Fruit fly (Drosophila melanogaster) whole organism, embryonic: Measurements from ENCODE around the gene IRSp53.
A peak's percentile ranks its signal among the peaks of the same experiment; 100 is the strongest.

ENCODE experiments used
- B-H2 ChIP-seq: fragments of 200-800 bp; sonication (Bioruptor generic); optimal IDR thresholded peaks from 2 replicates; lab custom pipeline; 2018; ENCODE audit warnings: missing biosample characterization, mild to moderate bottlenecking, missing genetic modification characterization
- CG1024 ChIP-seq: fragments of 200-800 bp; sonication (Bioruptor generic); IDR thresholded peaks from 2 replicates; pipeline ENCODE4 v1.3.6; 2022; ENCODE audit warnings: missing biosample characterization, missing genetic modification characterization
- CG11695 ChIP-seq: fragments of 200-800 bp; sonication (Bioruptor generic); IDR thresholded peaks from 3 replicates; pipeline ENCODE4 v1.3.6; 2022; ENCODE audit warnings: missing biosample characterization, missing genetic modification characterization
- CG11723 ChIP-seq: fragments of 200-800 bp; sonication (Bioruptor generic); optimal IDR thresholded peaks from 2 replicates; lab custom pipeline; 2017; ENCODE audit warnings: missing biosample characterization, mild to moderate bottlenecking, missing genetic modification characterization
- CG14050 ChIP-seq: fragments of 200-800 bp; sonication (Bioruptor generic); IDR thresholded peaks from 3 replicates; pipeline ENCODE4 v1.3.6; 2022; ENCODE audit warnings: missing biosample characterization, missing genetic modification characterization
- CG15514 ChIP-seq: fragments of 200-800 bp; sonication (Bioruptor generic); optimal IDR thresholded peaks from 3 replicates; lab custom pipeline; 2017; ENCODE audit warnings: missing biosample characterization, missing genetic modification characterization, mild to moderate bottlenecking, moderate library complexity, missing genetic modification reagents
- CG16813 ChIP-seq: fragments of 200-800 bp; sonication (Bioruptor generic); IDR thresholded peaks from 3 replicates; pipeline ENCODE4 v1.3.6; 2022; ENCODE audit warnings: missing biosample characterization, missing genetic modification characterization; ENCODE audit not compliant: partially characterized antibody
- CG2116 ChIP-seq: fragments of 200-800 bp; sonication (Bioruptor generic); optimal IDR thresholded peaks from 3 replicates; lab custom pipeline; 2018; ENCODE audit warnings: missing biosample characterization, mild to moderate bottlenecking, missing genetic modification characterization
- CG2199 ChIP-seq: fragments of 200-800 bp; sonication (Bioruptor generic); IDR thresholded peaks from 3 replicates; pipeline ENCODE4 v1.3.6; 2022; ENCODE audit warnings: missing biosample characterization, missing genetic modification characterization
- CG42726 ChIP-seq: fragments of 200-800 bp; sonication (Bioruptor generic); IDR thresholded peaks from 2 replicates; pipeline ENCODE4 v1.3.6; 2022; ENCODE audit warnings: missing biosample characterization, missing genetic modification characterization; ENCODE audit not compliant: partially characterized antibody
- CG4617 ChIP-seq: fragments of 200-800 bp; sonication (Bioruptor generic); optimal IDR thresholded peaks from 3 replicates; lab custom pipeline; 2016; ENCODE audit warnings: missing biosample characterization, missing genetic modification characterization, borderline replicate concordance
- CG6689 ChIP-seq: fragments of 200-800 bp; sonication (Bioruptor generic); IDR thresholded peaks from 2 replicates; pipeline ENCODE4 v1.3.6; 2022; ENCODE audit warnings: missing biosample characterization, missing genetic modification characterization
- CG7987 ChIP-seq: fragments of 200-800 bp; sonication (Bioruptor generic); optimal IDR thresholded peaks from 2 replicates; lab custom pipeline; 2018; ENCODE audit warnings: missing biosample characterization, mild to moderate bottlenecking, missing genetic modification characterization, moderate library complexity
- CG8359 ChIP-seq: fragments of 200-800 bp; sonication (Bioruptor generic); optimal IDR thresholded peaks from 2 replicates; lab custom pipeline; 2017; ENCODE audit warnings: missing biosample characterization, mild to moderate bottlenecking, missing genetic modification characterization, borderline replicate concordance
- CG8944 ChIP-seq: fragments of 200-800 bp; sonication (Bioruptor generic); optimal IDR thresholded peaks from 3 replicates; lab custom pipeline; 2016; ENCODE audit warnings: missing biosample characterization, missing genetic modification characterization
- CG9215 ChIP-seq: fragments of 200-800 bp; sonication (Bioruptor generic); IDR thresholded peaks from 2 replicates; pipeline ENCODE4 v1.3.6; 2022; ENCODE audit warnings: missing biosample characterization, missing genetic modification characterization
- CG9876 ChIP-seq: fragments of 200-800 bp; sonication (Bioruptor generic); optimal IDR thresholded peaks from 2 replicates; lab custom pipeline; 2016; ENCODE audit warnings: missing biosample characterization, missing genetic modification characterization
- CTCF ChIP-seq: fragments of 200-800 bp; sonication (Bioruptor generic); optimal IDR thresholded peaks from 2 replicates; lab custom pipeline; 2017; ENCODE audit warnings: missing biosample characterization, mild to moderate bottlenecking, missing genetic modification characterization, moderate library complexity
- CkIIα-i1 ChIP-seq: fragments of 200-800 bp; sonication (Bioruptor generic); IDR thresholded peaks from 2 replicates; pipeline ENCODE4 v1.3.6; 2022; ENCODE audit warnings: missing biosample characterization, missing genetic modification characterization
- CoRest ChIP-seq: fragments of 200-800 bp; sonication (Bioruptor generic); optimal IDR thresholded peaks from 3 replicates; lab custom pipeline; 2018; ENCODE audit warnings: missing biosample characterization, mild to moderate bottlenecking, missing genetic modification characterization, moderate library complexity
- CrebB ChIP-seq: fragments of 200-800 bp; sonication (Bioruptor generic); optimal IDR thresholded peaks from 3 replicates; lab custom pipeline; 2018; ENCODE audit warnings: missing biosample characterization, mild to moderate bottlenecking, missing genetic modification characterization
- Dip3 ChIP-seq: fragments of 200-800 bp; sonication (Bioruptor generic); optimal IDR thresholded peaks from 3 replicates; lab custom pipeline; 2016; ENCODE audit warnings: missing biosample characterization, missing genetic modification characterization
- Doc3 ChIP-seq: fragments of 200-800 bp; sonication (Bioruptor generic); IDR thresholded peaks from 3 replicates; pipeline ENCODE4 v1.3.6; 2022; ENCODE audit warnings: missing biosample characterization, missing genetic modification characterization; ENCODE audit not compliant: partially characterized antibody
- Hand ChIP-seq: fragments of 200-800 bp; sonication (Bioruptor generic); optimal IDR thresholded peaks from 2 replicates; lab custom pipeline; 2017; ENCODE audit warnings: mild to moderate bottlenecking, missing biosample characterization, missing genetic modification reagents, missing genetic modification characterization
- Med ChIP-seq: fragments of 200-800 bp; sonication (Bioruptor generic); peaks from one replicate; lab custom pipeline; 2016; ENCODE audit warnings: missing biosample characterization, missing genetic modification characterization, mild to moderate bottlenecking, inconsistent platforms, moderate library complexity
- NC2α ChIP-seq: fragments of 200-800 bp; sonication (Bioruptor generic); optimal IDR thresholded peaks from 2 replicates; lab custom pipeline; 2016; ENCODE audit warnings: missing biosample characterization, missing genetic modification characterization
- Ptx1 ChIP-seq: fragments of 200-800 bp; sonication (Bioruptor generic); IDR thresholded peaks from 2 replicates; pipeline ENCODE4 v1.3.6; 2022; ENCODE audit warnings: missing biosample characterization, missing genetic modification characterization
- Spps ChIP-seq: fragments of 200-800 bp; sonication (Bioruptor generic); optimal IDR thresholded peaks from 2 replicates; lab custom pipeline; 2018; ENCODE audit warnings: missing biosample characterization, mild to moderate bottlenecking, missing genetic modification characterization
- TFAM ChIP-seq: fragments of 200-800 bp; sonication (Bioruptor generic); optimal IDR thresholded peaks from 2 replicates; lab custom pipeline; 2017; ENCODE audit warnings: missing biosample characterization, missing genetic modification characterization, inconsistent platforms
- Vsx1 ChIP-seq: fragments of 200-800 bp; sonication (Bioruptor generic); optimal IDR thresholded peaks from 2 replicates; lab custom pipeline; 2017; ENCODE audit warnings: missing biosample characterization, mild to moderate bottlenecking, missing genetic modification characterization, missing genetic modification reagents
- Xrp1 ChIP-seq: fragments of 200-800 bp; sonication (Bioruptor generic); IDR thresholded peaks from 2 replicates; pipeline ENCODE4 v1.3.6; 2022; ENCODE audit warnings: missing biosample characterization, missing genetic modification characterization
- ato ChIP-seq: fragments of 200-800 bp; sonication (Bioruptor generic); IDR thresholded peaks from 2 replicates; pipeline ENCODE4 v1.3.6; 2022; ENCODE audit warnings: missing biosample characterization, missing genetic modification characterization; ENCODE audit not compliant: partially characterized antibody
- az2 ChIP-seq: fragments of 200-800 bp; sonication (Bioruptor generic); optimal IDR thresholded peaks from 3 replicates; lab custom pipeline; 2016; ENCODE audit warnings: missing biosample characterization, missing genetic modification characterization
- bowl ChIP-seq: fragments of 200-800 bp; sonication (Bioruptor generic); IDR thresholded peaks from 2 replicates; pipeline ENCODE4 v1.3.6; 2022; ENCODE audit warnings: missing biosample characterization, missing genetic modification characterization
- cas ChIP-seq: fragments of 200-800 bp; sonication (Bioruptor generic); IDR thresholded peaks from 2 replicates; pipeline ENCODE4 v1.3.6; 2022; ENCODE audit warnings: missing biosample characterization, missing genetic modification characterization
- caup ChIP-seq: fragments of 200-800 bp; sonication (Bioruptor generic); optimal IDR thresholded peaks from 3 replicates; lab custom pipeline; 2017; ENCODE audit warnings: missing biosample characterization, mild to moderate bottlenecking, missing genetic modification characterization, moderate library complexity; ENCODE audit not compliant: severe bottlenecking
- cg ChIP-seq: fragments of 200-800 bp; sonication (Bioruptor generic); optimal IDR thresholded peaks from 3 replicates; lab custom pipeline; 2019; ENCODE audit warnings: missing biosample characterization, mild to moderate bottlenecking, missing genetic modification characterization, moderate library complexity
- chm ChIP-seq: fragments of 200-800 bp; sonication (Bioruptor generic); IDR thresholded peaks from 2 replicates; pipeline ENCODE4 v1.3.6; 2022; ENCODE audit warnings: missing biosample characterization, missing genetic modification characterization
- chn ChIP-seq: fragments of 200-800 bp; sonication (Bioruptor generic); optimal IDR thresholded peaks from 2 replicates; lab custom pipeline; 2016; ENCODE audit warnings: missing biosample characterization, missing genetic modification characterization
- gcm2 ChIP-seq: fragments of 200-800 bp; sonication (Bioruptor generic); optimal IDR thresholded peaks from 2 replicates; lab custom pipeline; 2016; ENCODE audit warnings: missing biosample characterization, missing genetic modification characterization
- gsb-n ChIP-seq: fragments of 200-800 bp; sonication (Bioruptor generic); optimal IDR thresholded peaks from 3 replicates; lab custom pipeline; 2018; ENCODE audit warnings: missing biosample characterization, mild to moderate bottlenecking, missing genetic modification characterization
- jigr1 ChIP-seq: fragments of 200-800 bp; sonication (Bioruptor generic); IDR thresholded peaks from 3 replicates; pipeline ENCODE4 v1.3.6; 2022; ENCODE audit warnings: missing biosample characterization, missing genetic modification characterization
- kay ChIP-seq: fragments of 200-800 bp; sonication (Bioruptor generic); optimal IDR thresholded peaks from 2 replicates; lab custom pipeline; 2016; ENCODE audit warnings: missing biosample characterization, missing genetic modification characterization
- lbe ChIP-seq: fragments of 200-800 bp; sonication (Bioruptor generic); optimal IDR thresholded peaks from 2 replicates; lab custom pipeline; 2016; ENCODE audit warnings: missing biosample characterization, mild to moderate bottlenecking, missing genetic modification characterization
- pfk ChIP-seq: fragments of 200-800 bp; sonication (Bioruptor generic); optimal IDR thresholded peaks from 2 replicates; lab custom pipeline; 2018; ENCODE audit warnings: missing biosample characterization, mild to moderate bottlenecking, missing genetic modification characterization, moderate library complexity
- pum ChIP-seq: fragments of 200-800 bp; sonication (Bioruptor generic); optimal IDR thresholded peaks from 2 replicates; lab custom pipeline; 2016; ENCODE audit warnings: missing biosample characterization, missing genetic modification characterization
- salm ChIP-seq: fragments of 200-800 bp; sonication (Bioruptor generic); optimal IDR thresholded peaks from 2 replicates; lab custom pipeline; 2018; ENCODE audit warnings: missing biosample characterization, mild to moderate bottlenecking, missing genetic modification characterization
- sens ChIP-seq: fragments of 200-800 bp; sonication (Bioruptor generic); peaks from one replicate; lab custom pipeline; 2016; ENCODE audit warnings: missing biosample characterization, missing genetic modification characterization
- sima ChIP-seq: fragments of 200-800 bp; sonication (Bioruptor generic); optimal IDR thresholded peaks from 2 replicates; lab custom pipeline; 2016; ENCODE audit warnings: missing biosample characterization, missing genetic modification characterization
- trem ChIP-seq: fragments of 200-800 bp; optimal IDR thresholded peaks from 3 replicates; lab custom pipeline; 2019; ENCODE audit warnings: missing biosample characterization, mild to moderate bottlenecking, missing genetic modification characterization, moderate library complexity

The IRSp53 gene

dm6 chr3L:11197291-11198021 lies 61.6 kb downstream of the IRSp53 start, which contains the start of gene GlcAT-P (continued):
- no peak for TF ChIP-seq sima (GFP tag; lab: Kevin White, UChicago)
- peak; percentile 14; the same call in 1 of the 3 replicates for TF ChIP-seq CG2199 (GFP tag; lab: Robert Waterston, UW)
- TF ChIP-seq salm (tag; lab: Kevin White, UChicago): peak; percentile 36
- TF ChIP-seq ato: no peak
- TF ChIP-seq Dip3 (GFP tag; lab: Kevin White, UChicago): no peak
- no peak for TF ChIP-seq TFAM (GFP tag; lab: Kevin White, UChicago)
- TF ChIP-seq CG7987 (GFP tag; lab: Kevin White, UChicago): no peak
- TF ChIP-seq sens: no peak
- TF ChIP-seq trem: peak; percentile 38
- TF ChIP-seq cg: peak; percentile 14
- peak; percentile 74 for TF ChIP-seq Xrp1 (GFP tag; lab: Robert Waterston, UW)
- TF ChIP-seq kay: peak; percentile 24
- TF ChIP-seq Hand: peak; percentile 50
- peak; percentile 80 for TF ChIP-seq CG11695 (GFP tag; lab: Robert Waterston, UW)
- no peak for TF ChIP-seq cas (GFP tag; lab: Robert Waterston, UW)
- TF ChIP-seq CG11723: peak; percentile 44
- peak; percentile 46; the same call in 2 of the 3 replicates for TF ChIP-seq CG14050 (GFP tag; lab: Robert Waterston, UW)
- no peak for TF ChIP-seq CG8944 (GFP tag; lab: Kevin White, UChicago)
- no peak for TF ChIP-seq chm (GFP tag; lab: Robert Waterston, UW)
- peak; percentile 46 for TF ChIP-seq B-H2 (GFP tag; lab: Kevin White, UChicago)
- TF ChIP-seq NC2α (GFP tag; lab: Kevin White, UChicago): no peak
- TF ChIP-seq bowl (GFP tag; lab: Robert Waterston, UW): peak; percentile 32; the same call in 1 of the 2 replicates
- peak; percentile 78 for TF ChIP-seq gsb-n (tag; lab: Kevin White, UChicago)
- TF ChIP-seq CG16813 (GFP tag; lab: Robert Waterston, UW): no peak
- no peak for TF ChIP-seq CG4617
- TF ChIP-seq CTCF (GFP tag; lab: Kevin White, UChicago): no peak
- TF ChIP-seq Doc3 (GFP tag; lab: Robert Waterston, UW): no peak
- TF ChIP-seq CG6689 (GFP tag; lab: Robert Waterston, UW): peak; percentile 88
- TF ChIP-seq CG15514 (GFP tag; lab: Kevin White, UChicago): peak; percentile 12
- no peak for TF ChIP-seq pum (GFP tag; lab: Kevin White, UChicago)
- TF ChIP-seq CG1024 (GFP tag; lab: Robert Waterston, UW): no peak
- TF ChIP-seq Med: peak; percentile 50
- TF ChIP-seq lbe: no peak
- TF ChIP-seq CG9876 (GFP tag; lab: Kevin White, UChicago): no peak
- TF ChIP-seq CrebB (tag; lab: Kevin White, UChicago): no peak
- TF ChIP-seq chn (GFP tag; lab: Kevin White, UChicago): no peak
- peak; percentile 75 for TF ChIP-seq Ptx1 (GFP tag; lab: Robert Waterston, UW)
- TF ChIP-seq Vsx1 (GFP tag; lab: Kevin White, UChicago): no peak
- no peak for TF ChIP-seq Spps (tag; lab: Kevin White, UChicago)
- peak; percentile 11 for TF ChIP-seq CG2116
- TF ChIP-seq gcm2: no peak
- no peak for TF ChIP-seq jigr1 (GFP tag; lab: Robert Waterston, UW)
- TF ChIP-seq CoRest (tag; lab: Kevin White, UChicago): peak; percentile 84
- TF ChIP-seq CkIIα-i1 (GFP tag; lab: Robert Waterston, UW): no peak
- TF ChIP-seq CG9215 (GFP tag; lab: Robert Waterston, UW): peak; percentile 65
- peak; percentile 63 for TF ChIP-seq caup (GFP tag; lab: Kevin White, UChicago)
- TF ChIP-seq az2 (GFP tag; lab: Kevin White, UChicago): peak; percentile 54
- TF ChIP-seq CG42726 (GFP tag; lab: Robert Waterston, UW): no peak
- TF ChIP-seq CG8359 (GFP tag; lab: Kevin White, UChicago): no peak
- no peak for TF ChIP-seq pfk (GFP tag; lab: Kevin White, UChicago)
